Worm (Caenorhabditis elegans) whole organism, late embryonic: ENCODE data around the gene rog-1.
A peak's percentile ranks its signal among the peaks of the same experiment; 100 is the strongest.

ENCODE experiments used
- C08G9.2 ChIP-seq: sonication (generic microtip); optimal IDR thresholded peaks from 2 replicates; lab custom pipeline; 2016; ENCODE audit warnings: mild to moderate bottlenecking, missing genetic modification characterization, moderate library complexity, missing compliant biosample characterization
- C38D4.7 ChIP-seq: fragments of 200-800 bp; sonication (Bioruptor generic); optimal IDR thresholded peaks from 2 replicates; lab custom pipeline; 2018; ENCODE audit warnings: mild to moderate bottlenecking, missing genetic modification characterization, moderate library complexity, missing compliant biosample characterization
- F13H6.1 ChIP-seq: sonication (generic microtip); optimal IDR thresholded peaks from 2 replicates; lab custom pipeline; 2016; ENCODE audit warnings: missing genetic modification characterization, missing compliant biosample characterization
- K02D7.2 ChIP-seq: sonication (generic microtip); optimal IDR thresholded peaks from 2 replicates; lab custom pipeline; 2017; ENCODE audit warnings: mild to moderate bottlenecking, missing genetic modification characterization, missing compliant biosample characterization
- Y22D7AL.16 ChIP-seq: sonication (generic microtip); optimal IDR thresholded peaks from 2 replicates; lab custom pipeline; 2016; ENCODE audit warnings: missing genetic modification characterization, missing compliant biosample characterization
- ahr-1 ChIP-seq: sonication (generic microtip); optimal IDR thresholded peaks from 2 replicates; lab custom pipeline; 2016; ENCODE audit warnings: missing genetic modification characterization, missing compliant biosample characterization
- ama-1 ChIP-seq: fragments of 150-350 bp; optimal IDR thresholded peaks from 2 replicates; lab custom pipeline; 2014
- ceh-14 ChIP-seq: sonication (generic microtip); optimal IDR thresholded peaks from 2 replicates; lab custom pipeline; 2016; ENCODE audit warnings: missing genotype, missing genetic modification characterization, missing compliant biosample characterization
- ceh-18 ChIP-seq: sonication (generic microtip); optimal IDR thresholded peaks from 2 replicates; lab custom pipeline; 2016; ENCODE audit warnings: missing genetic modification characterization, missing compliant biosample characterization
- ceh-2 ChIP-seq: sonication (generic microtip); optimal IDR thresholded peaks from 2 replicates; lab custom pipeline; 2016; ENCODE audit warnings: missing genotype, missing genetic modification characterization, missing compliant biosample characterization
- ceh-22 ChIP-seq: sonication (generic microtip); optimal IDR thresholded peaks from 2 replicates; lab custom pipeline; 2017; ENCODE audit warnings: missing biosample characterization, missing genetic modification characterization
- ceh-30 ChIP-seq: fragments of 150-350 bp; optimal IDR thresholded peaks from 2 replicates; lab custom pipeline; 2014; ENCODE audit warnings: missing biosample characterization, missing genetic modification characterization
- ceh-34 ChIP-seq: sonication (generic microtip); optimal IDR thresholded peaks from 2 replicates; lab custom pipeline; 2016; ENCODE audit warnings: mild to moderate bottlenecking, missing genetic modification characterization, missing compliant biosample characterization
- ceh-45 ChIP-seq: fragments of 200-800 bp; sonication (Bioruptor generic); IDR thresholded peaks from 2 replicates; pipeline ENCODE4 v1.3.6; 2022; ENCODE audit warnings: missing genetic modification reagents, missing genetic modification characterization, missing compliant biosample characterization
- ceh-48 ChIP-seq: sonication (generic microtip); optimal IDR thresholded peaks from 2 replicates; lab custom pipeline; 2016; ENCODE audit warnings: missing genetic modification characterization, inconsistent platforms, missing compliant biosample characterization
- ceh-6 ChIP-seq: fragments of 200-800 bp; sonication (Bioruptor generic); optimal IDR thresholded peaks from 2 replicates; lab custom pipeline; 2018; ENCODE audit warnings: mild to moderate bottlenecking, missing genetic modification characterization, missing compliant biosample characterization
- ceh-9 ChIP-seq: sonication (generic microtip); optimal IDR thresholded peaks from 2 replicates; lab custom pipeline; 2016; ENCODE audit warnings: mild to moderate bottlenecking, missing genetic modification characterization, inconsistent platforms, missing compliant biosample characterization
- che-1 ChIP-seq: sonication (generic microtip); optimal IDR thresholded peaks from 2 replicates; lab custom pipeline; 2016; ENCODE audit warnings: mild to moderate bottlenecking, missing genetic modification characterization, missing compliant biosample characterization
- dmd-4 ChIP-seq: sonication (generic microtip); optimal IDR thresholded peaks from 2 replicates; lab custom pipeline; 2016; ENCODE audit warnings: borderline replicate concordance, missing genetic modification characterization, missing compliant biosample characterization
- dve-1 ChIP-seq: sonication (generic microtip); optimal IDR thresholded peaks from 2 replicates; lab custom pipeline; 2017; ENCODE audit warnings: antibody characterized with exemption, mild to moderate bottlenecking, missing genetic modification characterization, missing compliant biosample characterization
- elt-4 ChIP-seq: sonication (generic microtip); optimal IDR thresholded peaks from 2 replicates; lab custom pipeline; 2016; ENCODE audit warnings: missing genetic modification characterization, missing compliant biosample characterization
- ets-4 ChIP-seq: sonication (generic microtip); optimal IDR thresholded peaks from 2 replicates; lab custom pipeline; 2016; ENCODE audit warnings: missing genetic modification characterization, missing compliant biosample characterization
- eyg-1 ChIP-seq: sonication (generic microtip); optimal IDR thresholded peaks from 2 replicates; lab custom pipeline; 2016; ENCODE audit warnings: missing genotype, missing genetic modification characterization, missing compliant biosample characterization
- fax-1 ChIP-seq: sonication (generic microtip); optimal IDR thresholded peaks from 2 replicates; lab custom pipeline; 2016; ENCODE audit warnings: missing genotype, missing genetic modification characterization, missing compliant biosample characterization
- fkh-10 ChIP-seq: fragments of 150-350 bp; optimal IDR thresholded peaks from 2 replicates; lab custom pipeline; 2014; ENCODE audit warnings: missing biosample characterization, missing genetic modification reagents, missing genetic modification characterization
- fkh-6 ChIP-seq: sonication (generic microtip); optimal IDR thresholded peaks from 2 replicates; lab custom pipeline; 2016; ENCODE audit warnings: missing genetic modification characterization, missing compliant biosample characterization
- gmeb-2 ChIP-seq: sonication (generic microtip); optimal IDR thresholded peaks from 2 replicates; lab custom pipeline; 2016; ENCODE audit warnings: missing genetic modification characterization, inconsistent platforms, missing compliant biosample characterization
- hlh-13 ChIP-seq: fragments of 200-800 bp; sonication (Bioruptor generic); optimal IDR thresholded peaks from 2 replicates; lab custom pipeline; 2018; ENCODE audit warnings: mild to moderate bottlenecking, missing genetic modification characterization, missing compliant biosample characterization
- hlh-6 ChIP-seq: sonication (generic microtip); optimal IDR thresholded peaks from 2 replicates; lab custom pipeline; 2016; ENCODE audit warnings: missing genotype, missing genetic modification characterization, missing compliant biosample characterization
- hlh-8 ChIP-seq: sonication (generic microtip); optimal IDR thresholded peaks from 2 replicates; lab custom pipeline; 2016; ENCODE audit warnings: missing genotype, missing genetic modification characterization, missing compliant biosample characterization
- lim-6 ChIP-seq: sonication (generic microtip); optimal IDR thresholded peaks from 2 replicates; lab custom pipeline; 2016; ENCODE audit warnings: missing genetic modification characterization, missing compliant biosample characterization
- lin-11 ChIP-seq: fragments of 200-800 bp; sonication (Bioruptor generic); optimal IDR thresholded peaks from 2 replicates; lab custom pipeline; 2018; ENCODE audit warnings: mild to moderate bottlenecking, missing genetic modification characterization, missing compliant biosample characterization
- madf-2 ChIP-seq: sonication (generic microtip); optimal IDR thresholded peaks from 2 replicates; lab custom pipeline; 2017; ENCODE audit warnings: missing genetic modification characterization, missing compliant biosample characterization
- mec-3 ChIP-seq: sonication (generic microtip); optimal IDR thresholded peaks from 2 replicates; lab custom pipeline; 2016; ENCODE audit warnings: borderline replicate concordance, missing genetic modification characterization, missing compliant biosample characterization
- nhr-11 ChIP-seq: fragments of 150-350 bp; optimal IDR thresholded peaks from 2 replicates; lab custom pipeline; 2014; ENCODE audit warnings: missing biosample characterization, missing genetic modification characterization
- nhr-232 ChIP-seq: sonication (generic microtip); optimal IDR thresholded peaks from 2 replicates; lab custom pipeline; 2016; ENCODE audit warnings: missing genetic modification characterization, missing compliant biosample characterization
- pag-3 ChIP-seq: sonication (generic microtip); optimal IDR thresholded peaks from 2 replicates; lab custom pipeline; 2016; ENCODE audit warnings: missing compliant biosample characterization, missing genetic modification characterization, borderline replicate concordance
- pat-9 ChIP-seq: fragments of 200-800 bp; sonication (Bioruptor generic); optimal IDR thresholded peaks from 2 replicates; lab custom pipeline; 2018; ENCODE audit warnings: mild to moderate bottlenecking, missing genetic modification characterization, moderate library complexity, missing compliant biosample characterization
- pax-1 ChIP-seq: fragments of 150-350 bp; optimal IDR thresholded peaks from 2 replicates; lab custom pipeline; 2014; ENCODE audit warnings: missing biosample characterization, missing genetic modification characterization
- pha-2 ChIP-seq: sonication (generic microtip); optimal IDR thresholded peaks from 2 replicates; lab custom pipeline; 2017; ENCODE audit warnings: mild to moderate bottlenecking, missing genetic modification characterization, missing compliant biosample characterization
- pha-4 ChIP-seq: fragments of 150-350 bp; optimal IDR thresholded peaks from 2 replicates; lab custom pipeline; 2018; ENCODE audit warnings: missing biosample characterization, missing genetic modification reagents, missing genetic modification characterization
- pqm-1 ChIP-seq: sonication (generic microtip); optimal IDR thresholded peaks from 2 replicates; lab custom pipeline; 2016; ENCODE audit warnings: missing genetic modification characterization, missing compliant biosample characterization
- pros-1 ChIP-seq: fragments of 150-350 bp; optimal IDR thresholded peaks from 2 replicates; lab custom pipeline; 2014; ENCODE audit warnings: missing biosample characterization, missing genetic modification reagents, missing genetic modification characterization
- rnt-1 ChIP-seq: sonication (generic microtip); optimal IDR thresholded peaks from 2 replicates; lab custom pipeline; 2016; ENCODE audit warnings: missing genetic modification characterization, missing compliant biosample characterization
- sdc-2 ChIP-seq: sonication (generic microtip); optimal IDR thresholded peaks from 2 replicates; lab custom pipeline; 2016; ENCODE audit warnings: missing genotype, missing genetic modification characterization, missing compliant biosample characterization
- sox-2 ChIP-seq: fragments of 200-800 bp; sonication (Bioruptor generic); IDR thresholded peaks from 2 replicates; pipeline ENCODE4 v1.3.6; 2022; ENCODE audit warnings: missing genetic modification reagents, missing genetic modification characterization, missing compliant biosample characterization
- sox-4 ChIP-seq: sonication (generic microtip); optimal IDR thresholded peaks from 2 replicates; lab custom pipeline; 2017; ENCODE audit warnings: mild to moderate bottlenecking, missing genetic modification characterization, inconsistent platforms, missing compliant biosample characterization
- syd-9 ChIP-seq: sonication (generic microtip); optimal IDR thresholded peaks from 2 replicates; lab custom pipeline; 2016; ENCODE audit warnings: mild to moderate bottlenecking, missing genetic modification characterization, moderate library complexity, missing compliant biosample characterization
- tbx-2 ChIP-seq: sonication (generic microtip); optimal IDR thresholded peaks from 2 replicates; lab custom pipeline; 2016; ENCODE audit warnings: missing genetic modification characterization, missing compliant biosample characterization
- tbx-7 ChIP-seq: sonication (generic microtip); optimal IDR thresholded peaks from 2 replicates; lab custom pipeline; 2016; ENCODE audit warnings: missing genotype, missing genetic modification characterization, missing compliant biosample characterization
- unc-3 ChIP-seq, 2 experiments: fragments of 200-800 bp in 1 of 2; sonication (Bioruptor generic) in 1 of 2; sonication (generic microtip) in 1 of 2; conservative IDR thresholded peaks in 1 of 2; optimal IDR thresholded peaks in 1 of 2; 2 replicates each; pipeline versions ENCODE4 v1.3.6 to Lab custom; 2016 to 2022; ENCODE audit warnings: missing compliant biosample characterization in 2 of 2, missing genetic modification characterization in 2 of 2, missing genetic modification reagents in 1 of 2
- unc-55 ChIP-seq: sonication (generic microtip); optimal IDR thresholded peaks from 2 replicates; lab custom pipeline; 2017; ENCODE audit warnings: missing biosample characterization, missing genetic modification reagents, missing genetic modification characterization
- zip-5 ChIP-seq: sonication (generic microtip); optimal IDR thresholded peaks from 2 replicates; lab custom pipeline; 2016; ENCODE audit warnings: missing genetic modification characterization, missing compliant biosample characterization

Gene rog-1

DNA sequence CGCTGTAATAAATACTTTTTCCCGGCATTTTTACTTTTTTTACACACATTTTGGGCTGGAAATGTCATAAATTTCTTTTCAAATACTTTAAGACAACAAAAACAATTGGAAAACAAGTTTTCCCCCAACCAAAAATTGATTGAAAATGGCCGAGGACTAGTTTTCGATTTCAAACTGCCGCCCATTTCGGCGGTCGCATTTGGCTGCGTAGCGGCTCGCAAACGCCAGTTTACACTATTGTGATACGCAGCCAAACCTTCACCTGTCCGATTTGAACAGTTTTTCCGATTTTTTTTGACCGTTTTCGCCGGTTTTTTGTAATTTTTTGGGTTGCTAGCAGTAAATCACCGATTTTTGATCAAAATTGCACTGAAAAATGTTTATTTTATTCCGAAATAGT is 54.4 kb downstream of the rog-1 start:
- TF ChIP-seq pag-3 = no peak
- no peak for TF ChIP-seq tbx-7
- no peak for TF ChIP-seq pqm-1
- peak; percentile 7; the same call in 1 of the 2 replicates for TF ChIP-seq sox-2
- peak; percentile 93 for TF ChIP-seq ceh-34 (tag; lab: Kevin White, UChicago)
- TF ChIP-seq ceh-18 = peak; percentile 91
- TF ChIP-seq ceh-30 (tag; lab: Kevin White, UChicago) = peak; percentile 81
- peak; percentile 13 for TF ChIP-seq hlh-6 (tag; lab: Kevin White, UChicago)
- peak; percentile 90 for TF ChIP-seq rnt-1 (tag; lab: Kevin White, UChicago)
- peak; percentile 95 for TF ChIP-seq pat-9 (tag; lab: Kevin White, UChicago)
- no peak for TF ChIP-seq mec-3 (tag; lab: Kevin White, UChicago)
- no peak for TF ChIP-seq fkh-6 (tag; lab: Kevin White, UChicago)
- TF ChIP-seq fkh-10 (GFP tag; lab: Kevin White, UChicago) = no peak
- TF ChIP-seq zip-5 (tag; lab: Kevin White, UChicago) = no peak
- TF ChIP-seq eyg-1 (tag; lab: Kevin White, UChicago) = no peak
- no peak for TF ChIP-seq ahr-1
- TF ChIP-seq unc-55 (GFP tag; lab: Kevin White, UChicago) = peak; percentile 82
- TF ChIP-seq C08G9.2 (tag; lab: Kevin White, UChicago) = peak; percentile 11
- TF ChIP-seq ama-1 (lab: Kevin White, UChicago) = peak; percentile 61
- TF ChIP-seq syd-9 = peak; percentile 61
- TF ChIP-seq pha-2 (tag; lab: Kevin White, UChicago) = peak; percentile 60
- no peak for TF ChIP-seq hlh-13
- TF ChIP-seq pax-1 = peak; percentile 74
- TF ChIP-seq ceh-6 (GFP tag; lab: Kevin White, UChicago) = peak; percentile 53
- TF ChIP-seq pha-4 = no peak
- TF ChIP-seq dve-1 (tag; lab: Kevin White, UChicago) = peak; percentile 90
- TF ChIP-seq unc-3 (GFP tag; conservative IDR thresholded peaks at IDR 0.05; lab: Robert Waterston, UW) = no peak
- TF ChIP-seq unc-3 (tag; optimal IDR thresholded peaks at IDR 0.05; lab: Kevin White, UChicago) = no peak
- no peak for TF ChIP-seq fax-1 (tag; lab: Kevin White, UChicago)
- peak; percentile 73 for TF ChIP-seq ceh-14 (tag; lab: Kevin White, UChicago)
- no peak for TF ChIP-seq hlh-8 (tag; lab: Kevin White, UChicago)
- TF ChIP-seq C38D4.7 = peak; percentile 58
- TF ChIP-seq ceh-45 (GFP tag; lab: Robert Waterston, UW) = 0 out of 2 replicates have a peak, but pooled peaks have one; percentile 35
- no peak for TF ChIP-seq ceh-22 (tag; lab: Kevin White, UChicago)
- TF ChIP-seq lim-6 (tag; lab: Kevin White, UChicago) = no peak
- no peak for TF ChIP-seq dmd-4 (tag; lab: Kevin White, UChicago)
- TF ChIP-seq Y22D7AL.16 (tag; lab: Kevin White, UChicago) = peak; percentile 45
- TF ChIP-seq gmeb-2 = peak; percentile 74
- peak; percentile 65 for TF ChIP-seq ets-4 (tag; lab: Kevin White, UChicago)
- peak; percentile 70 for TF ChIP-seq che-1
- peak; percentile 66 for TF ChIP-seq ceh-2 (tag; lab: Kevin White, UChicago)
- TF ChIP-seq F13H6.1 (tag; lab: Kevin White, UChicago) = peak; percentile 78
- TF ChIP-seq madf-2 = peak; percentile 68
- TF ChIP-seq nhr-232 (tag; lab: Kevin White, UChicago) = no peak
- peak; percentile 91 for TF ChIP-seq tbx-2
- TF ChIP-seq sox-4 (tag; lab: Kevin White, UChicago) = peak; percentile 66
- no peak for TF ChIP-seq elt-4
- peak; percentile 4 for TF ChIP-seq ceh-9
- no peak for TF ChIP-seq nhr-11 (tag; lab: Kevin White, UChicago)
- TF ChIP-seq ceh-48 (tag; lab: Kevin White, UChicago) = peak; percentile 58
- TF ChIP-seq K02D7.2 (tag; lab: Kevin White, UChicago) = no peak
- peak; percentile 20 for TF ChIP-seq lin-11
- peak; percentile 13 for TF ChIP-seq pros-1 (tag; lab: Kevin White, UChicago)
- TF ChIP-seq sdc-2 (tag; lab: Kevin White, UChicago) = peak; percentile 28
